Worm (Caenorhabditis elegans): ENCODE measurements around the gene vha-9.

The vha-9 gene

ce11 chrII:10300954-10301353, 2.6 kb downstream of the vha-9 start, which contains the start of gene mdt-22 (continued):
- peak; percentile 34; the same call in 1 of the 2 replicates for TF ChIP-seq cebp-1 (GFP tag; IDR thresholded peaks at IDR 0.05)
- peak; percentile 74 for TF ChIP-seq cebp-1 (tag; optimal IDR thresholded peaks at IDR 0.05)
- no peak for TF ChIP-seq akir-1 (GFP tag; optimal IDR thresholded peaks at IDR 0.05)
- no peak for TF ChIP-seq ztf-25 (GFP tag; IDR thresholded peaks at IDR 0.05)
- peak; percentile 58; the same call in 1 of the 2 replicates for TF ChIP-seq D2030.7 (GFP tag; IDR thresholded peaks at IDR 0.05)
- TF ChIP-seq madf-8 (GFP tag; conservative IDR thresholded peaks at IDR 0.05): peak; percentile 28; the same call in 1 of the 2 replicates
- no peak for TF ChIP-seq rpc-1 (optimal IDR thresholded peaks at IDR 0.05)
- no peak for TF ChIP-seq rpc-1 (tag; optimal IDR thresholded peaks at IDR 0.05)
- peak; percentile 96 for TF ChIP-seq lin-54 (GFP tag; optimal IDR thresholded peaks at IDR 0.05)
- peak; percentile 65 for TF ChIP-seq lin-40 (tag; optimal IDR thresholded peaks at IDR 0.05)
- no peak for TF ChIP-seq sptf-2 (GFP tag; optimal IDR thresholded peaks at IDR 0.05)
- TF ChIP-seq pha-4 (tag; optimal IDR thresholded peaks at IDR 0.05): no peak
- peak; percentile 50 for TF ChIP-seq K12H6.12 (tag; optimal IDR thresholded peaks at IDR 0.05)
- TF ChIP-seq F33H1.4 (GFP tag; IDR thresholded peaks at IDR 0.05): peak; percentile 60
- no peak for TF ChIP-seq gei-17 (GFP tag; optimal IDR thresholded peaks at IDR 0.05)
- TF ChIP-seq Y67H2A.10 (GFP tag; conservative IDR thresholded peaks at IDR 0.05): no peak
- no peak for TF ChIP-seq lag-1 (GFP tag; IDR thresholded peaks at IDR 0.05)
- 0 out of 2 replicates have a peak, but pooled peaks have one; percentile 29 for TF ChIP-seq Y95B8A.8 (GFP tag; IDR thresholded peaks at IDR 0.05)
- no peak for TF ChIP-seq egl-44 (GFP tag; IDR thresholded peaks at IDR 0.05)
- TF ChIP-seq ets-4 (GFP tag; optimal IDR thresholded peaks at IDR 0.05): no peak
- TF ChIP-seq chd-7 (tag; optimal IDR thresholded peaks at IDR 0.05): peak; percentile 70
- TF ChIP-seq attf-6 (GFP tag; IDR thresholded peaks at IDR 0.05): peak; percentile 39; the same call in 1 of the 2 replicates
- no peak for TF ChIP-seq lsy-27 (tag; optimal IDR thresholded peaks at IDR 0.05; ENCODE audit: borderline replicate concordance, insufficient read depth)
- TF ChIP-seq Y53G8AR.9 (GFP tag; conservative IDR thresholded peaks at IDR 0.05): no peak
- no peak for TF ChIP-seq somi-1 (GFP tag; optimal IDR thresholded peaks at IDR 0.05)
- TF ChIP-seq ceh-40 (GFP tag; IDR thresholded peaks at IDR 0.05): no peak
- TF ChIP-seq madf-10 (tag; optimal IDR thresholded peaks at IDR 0.05): peak; percentile 30
- TF ChIP-seq die-1 (tag; optimal IDR thresholded peaks at IDR 0.05): peak; percentile 25
- TF ChIP-seq T07F8.4 (tag; optimal IDR thresholded peaks at IDR 0.05): no peak
- no peak for TF ChIP-seq nhr-120 (GFP tag; IDR thresholded peaks at IDR 0.05)
- TF ChIP-seq hrde-1 (tag; optimal IDR thresholded peaks at IDR 0.05; ENCODE audit: borderline replicate concordance): no peak
- no peak for TF ChIP-seq B0035.1 (tag; optimal IDR thresholded peaks at IDR 0.05)
- no peak for TF ChIP-seq mel-28 (tag; optimal IDR thresholded peaks at IDR 0.05; ENCODE audit: borderline replicate concordance)
- TF ChIP-seq ztf-28 (GFP tag; IDR thresholded peaks at IDR 0.05): no peak
- TF ChIP-seq dox-1 (GFP tag; IDR thresholded peaks at IDR 0.05): peak; percentile 76; the same call in 1 of the 2 replicates
- peak; percentile 18 for TF ChIP-seq F49E8.2 (tag; optimal IDR thresholded peaks at IDR 0.05; ENCODE audit: insufficient read depth)
- no peak for TF ChIP-seq nfya-1 (tag; optimal IDR thresholded peaks at IDR 0.05; ENCODE audit: borderline replicate concordance, insufficient read depth)
- TF ChIP-seq F37B4.10 (GFP tag; IDR thresholded peaks at IDR 0.05): no peak
- TF ChIP-seq F22D6.2 (tag; optimal IDR thresholded peaks at IDR 0.05): no peak
- peak; percentile 55; the same call in 1 of the 2 replicates for TF ChIP-seq attf-3 (GFP tag; conservative IDR thresholded peaks at IDR 0.05)
- no peak for TF ChIP-seq bed-2 (GFP tag; IDR thresholded peaks at IDR 0.05)
- TF ChIP-seq snpc-4 (GFP tag; optimal IDR thresholded peaks at IDR 0.05): peak; percentile 19
- peak; percentile 42 to 70 (median 62) for TF ChIP-seq snpc-4 (tag; optimal IDR thresholded peaks at IDR 0.05)
- TF ChIP-seq ama-1 (optimal IDR thresholded peaks at IDR 0.05): peak; percentile 22
- TF ChIP-seq ama-1 (GFP tag; optimal IDR thresholded peaks at IDR 0.05): peak in 1 of 2 experiments; percentile 39
- TF ChIP-seq hlh-26 (GFP tag; conservative IDR thresholded peaks at IDR 0.05): no peak
- TF ChIP-seq B0336.3 (GFP tag; IDR thresholded peaks at IDR 0.05): peak; percentile 64
- TF ChIP-seq snpc-1.1 (tag; optimal IDR thresholded peaks at IDR 0.05; ENCODE audit: insufficient read depth): no peak
- no peak for TF ChIP-seq ztf-6 (GFP tag; IDR thresholded peaks at IDR 0.05)
